Fruit fly (Drosophila melanogaster) whole organism, wandering third instar larva: ENCODE results near the gene CG6621.

Source experiments
- CG9705 ChIP-seq: fragments of 200-800 bp; sonication (Bioruptor generic); optimal IDR thresholded peaks from 2 replicates; lab custom pipeline; 2018; ENCODE audit warnings: missing biosample characterization, mild to moderate bottlenecking, missing genetic modification characterization
- Hr78 ChIP-seq: fragments of >200 bp; optimal IDR thresholded peaks from 2 replicates; lab custom pipeline; 2017; ENCODE audit warnings: missing biosample characterization, missing genetic modification characterization
- Myc ChIP-seq: fragments of >200 bp; optimal IDR thresholded peaks from 2 replicates; lab custom pipeline; 2017
- OdsH ChIP-seq: fragments of 200-800 bp; sonication (Bioruptor generic); optimal IDR thresholded peaks from 2 replicates; lab custom pipeline; 2016; ENCODE audit warnings: missing biosample characterization, mild to moderate bottlenecking, missing genetic modification characterization
- h ChIP-seq: fragments of 200-800 bp; sonication (Bioruptor generic); optimal IDR thresholded peaks from 3 replicates; lab custom pipeline; 2016; ENCODE audit warnings: missing biosample characterization, mild to moderate bottlenecking, missing genetic modification characterization

dm6 chr3R:10856618-10857017 is 36.7 kb downstream of the CG6621 start, which contains the start of gene CG4570:
- TF ChIP-seq Hr78 (GFP tag; lab: Kevin White, UChicago): no peak
- no peak for TF ChIP-seq OdsH
- TF ChIP-seq h: no peak
- TF ChIP-seq CG9705 (GFP tag; lab: Kevin White, UChicago): no peak
- TF ChIP-seq Myc (lab: Kevin White, UChicago): no peak
